Worm (Caenorhabditis elegans) whole organism, L2 larva: Measurements from ENCODE around the gene lip-1.

Source experiments
- C34F6.9 ChIP-seq: fragments of 150-350 bp; optimal IDR thresholded peaks from 2 replicates; lab custom pipeline; 2014; ENCODE audit warnings: missing biosample characterization, missing genetic modification characterization
- F13H6.1 ChIP-seq: sonication (generic microtip); optimal IDR thresholded peaks from 2 replicates; lab custom pipeline; 2016; ENCODE audit warnings: missing genetic modification characterization, missing compliant biosample characterization
- Y55F3AM.14 ChIP-seq: fragments of 200-800 bp; sonication (Bioruptor generic); optimal IDR thresholded peaks from 2 replicates; lab custom pipeline; 2018; ENCODE audit warnings: mild to moderate bottlenecking, missing genetic modification characterization, missing compliant biosample characterization
- alr-1 ChIP-seq: fragments of 150-350 bp; optimal IDR thresholded peaks from 2 replicates; lab custom pipeline; 2014; ENCODE audit warnings: missing biosample characterization, missing genetic modification characterization
- aly-2 ChIP-seq: fragments of 150-350 bp; optimal IDR thresholded peaks from 2 replicates; lab custom pipeline; 2014; ENCODE audit warnings: missing biosample characterization, missing genetic modification characterization
- blmp-1 ChIP-seq: sonication (generic microtip); optimal IDR thresholded peaks from 2 replicates; lab custom pipeline; 2017; ENCODE audit warnings: missing genetic modification characterization, mild to moderate bottlenecking, missing compliant biosample characterization, antibody characterized with exemption, moderate library complexity; ENCODE audit not compliant: insufficient read depth
- ceh-82 ChIP-seq: fragments of 150-350 bp; optimal IDR thresholded peaks from 2 replicates; lab custom pipeline; 2014; ENCODE audit warnings: missing biosample characterization, missing genetic modification characterization
- crh-2 ChIP-seq: sonication (generic microtip); optimal IDR thresholded peaks from 2 replicates; lab custom pipeline; 2017; ENCODE audit warnings: missing biosample characterization, missing genetic modification characterization
- dmd-4 ChIP-seq: sonication (generic microtip); optimal IDR thresholded peaks from 2 replicates; lab custom pipeline; 2017; ENCODE audit warnings: missing biosample characterization, missing genetic modification characterization
- elt-1 ChIP-seq: fragments of 150-350 bp; optimal IDR thresholded peaks from 2 replicates; lab custom pipeline; 2014; ENCODE audit warnings: missing biosample characterization, missing genetic modification characterization
- elt-3 ChIP-seq: sonication (generic microtip); optimal IDR thresholded peaks from 2 replicates; lab custom pipeline; 2017; ENCODE audit warnings: missing biosample characterization, missing genetic modification characterization
- fos-1 ChIP-seq: fragments of 150-350 bp; optimal IDR thresholded peaks from 2 replicates; lab custom pipeline; 2014; ENCODE audit warnings: missing biosample characterization, missing genetic modification characterization
- lin-11 ChIP-seq: fragments of 150-350 bp; sonication (generic microtip); optimal IDR thresholded peaks from 2 replicates; lab custom pipeline; 2014; ENCODE audit warnings: missing biosample characterization, missing genetic modification characterization, inconsistent platforms, mixed read lengths
- lin-13 ChIP-seq: fragments of 150-350 bp; optimal IDR thresholded peaks from 2 replicates; lab custom pipeline; 2014; ENCODE audit warnings: missing biosample characterization, missing genetic modification reagents, missing genetic modification characterization
- lin-39 ChIP-seq: fragments of 150-350 bp; optimal IDR thresholded peaks from 2 replicates; lab custom pipeline; 2014; ENCODE audit warnings: missing biosample characterization, missing genetic modification reagents, missing genetic modification characterization
- lsy-2 ChIP-seq, 2 experiments: fragments of 150-350 bp in 1 of 2; sonication (generic microtip) in 1 of 2; optimal IDR thresholded peaks; 2 replicates each; lab custom pipeline; 2014 to 2017; ENCODE audit warnings: missing biosample characterization in 2 of 2, missing genetic modification characterization in 2 of 2
- mab-5 ChIP-seq: fragments of 150-350 bp; optimal IDR thresholded peaks from 2 replicates; lab custom pipeline; 2014; ENCODE audit warnings: missing biosample characterization, missing genetic modification characterization
- mbf-1 ChIP-seq: sonication (generic microtip); optimal IDR thresholded peaks from 2 replicates; lab custom pipeline; 2017; ENCODE audit warnings: missing biosample characterization, missing genetic modification characterization
- nhr-10 ChIP-seq: sonication (generic microtip); optimal IDR thresholded peaks from 2 replicates; lab custom pipeline; 2017; ENCODE audit warnings: missing biosample characterization, missing genetic modification characterization
- nhr-12 ChIP-seq: fragments of 150-350 bp; optimal IDR thresholded peaks from 2 replicates; lab custom pipeline; 2014; ENCODE audit warnings: missing biosample characterization, missing genetic modification characterization
- nhr-129 ChIP-seq: fragments of 150-350 bp; optimal IDR thresholded peaks from 2 replicates; lab custom pipeline; 2014; ENCODE audit warnings: missing biosample characterization, missing genetic modification characterization
- nhr-21 ChIP-seq: fragments of 150-350 bp; optimal IDR thresholded peaks from 2 replicates; lab custom pipeline; 2014; ENCODE audit warnings: missing biosample characterization, missing genetic modification characterization
- nhr-25 ChIP-seq: fragments of 150-350 bp; sonication (generic microtip); optimal IDR thresholded peaks from 3 replicates; lab custom pipeline; 2014; ENCODE audit warnings: missing biosample characterization, missing genetic modification characterization
- nhr-6 ChIP-seq: fragments of 150-350 bp; optimal IDR thresholded peaks from 2 replicates; lab custom pipeline; 2014; ENCODE audit warnings: missing biosample characterization, missing genetic modification characterization
- nhr-77 ChIP-seq: fragments of 150-350 bp; optimal IDR thresholded peaks from 2 replicates; lab custom pipeline; 2014; ENCODE audit warnings: missing biosample characterization, missing genetic modification characterization
- peb-1 ChIP-seq: fragments of 150-350 bp; optimal IDR thresholded peaks from 2 replicates; lab custom pipeline; 2014; ENCODE audit warnings: missing biosample characterization, missing genetic modification characterization
- sem-4 ChIP-seq: fragments of 150-350 bp; optimal IDR thresholded peaks from 2 replicates; lab custom pipeline; 2014; ENCODE audit warnings: missing biosample characterization, missing genetic modification reagents, missing genetic modification characterization
- sma-3 ChIP-seq: sonication (generic microtip); optimal IDR thresholded peaks from 2 replicates; lab custom pipeline; 2016; ENCODE audit warnings: missing genetic modification reagents, missing genetic modification characterization, missing compliant biosample characterization
- sma-9 ChIP-seq, 2 experiments: fragments of 150-350 bp in 1 of 2; sonication (generic microtip) in 1 of 2; optimal IDR thresholded peaks; 2 replicates each; lab custom pipeline; 2014 to 2016; ENCODE audit warnings: missing genetic modification characterization in 2 of 2, mild to moderate bottlenecking in 1 of 2, missing biosample characterization in 1 of 2, missing compliant biosample characterization in 1 of 2, missing genetic modification reagents in 1 of 2, moderate library complexity in 1 of 2
- snpc-4 ChIP-seq: fragments of 150-350 bp; optimal IDR thresholded peaks from 2 replicates; lab custom pipeline; 2014; ENCODE audit warnings: missing biosample characterization, missing genetic modification characterization
- unc-55 ChIP-seq: fragments of 150-350 bp; sonication (generic microtip); optimal IDR thresholded peaks from 3 replicates; lab custom pipeline; 2014; ENCODE audit warnings: missing biosample characterization, missing genetic modification reagents, missing genetic modification characterization
- unc-62 ChIP-seq: fragments of 150-350 bp; optimal IDR thresholded peaks from 2 replicates; lab custom pipeline; 2014; ENCODE audit warnings: missing biosample characterization, missing genetic modification reagents, missing genetic modification characterization
- zag-1 ChIP-seq: fragments of 150-350 bp; optimal IDR thresholded peaks from 2 replicates; lab custom pipeline; 2014; ENCODE audit warnings: missing biosample characterization, missing genetic modification characterization
- ztf-4 ChIP-seq: fragments of 150-350 bp; optimal IDR thresholded peaks from 2 replicates; lab custom pipeline; 2014; ENCODE audit warnings: missing biosample characterization, missing genetic modification characterization

lip-1 gene

DNA sequence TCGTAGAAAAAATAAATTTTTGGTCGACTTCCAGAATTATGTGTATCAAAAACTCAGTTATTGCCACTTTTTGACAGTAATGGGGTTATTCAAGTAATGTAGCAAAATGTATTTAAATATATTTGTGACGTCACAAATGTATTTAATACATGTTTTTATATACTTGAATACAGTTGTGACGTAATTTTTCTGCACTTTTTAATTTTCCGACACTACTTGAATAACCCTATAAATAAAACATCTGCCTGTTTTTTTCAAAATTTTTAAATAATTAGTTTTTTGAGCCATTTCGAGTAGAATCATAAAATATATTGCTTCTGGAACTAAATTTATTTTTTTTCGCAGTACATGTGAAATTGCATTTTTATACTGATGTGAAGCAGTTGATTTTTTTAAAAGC is 39.5 kb upstream of the lip-1 start:
- no peak for TF ChIP-seq nhr-25 (tag; lab: Kevin White, UChicago)
- no peak for TF ChIP-seq nhr-21 (tag; lab: Kevin White, UChicago)
- TF ChIP-seq C34F6.9 (tag; lab: Kevin White, UChicago), result no peak
- no peak for TF ChIP-seq sma-3 (GFP tag; lab: Kevin White, UChicago)
- no peak for TF ChIP-seq ztf-4 (tag; lab: Kevin White, UChicago)
- no peak for TF ChIP-seq elt-1

DNA sequence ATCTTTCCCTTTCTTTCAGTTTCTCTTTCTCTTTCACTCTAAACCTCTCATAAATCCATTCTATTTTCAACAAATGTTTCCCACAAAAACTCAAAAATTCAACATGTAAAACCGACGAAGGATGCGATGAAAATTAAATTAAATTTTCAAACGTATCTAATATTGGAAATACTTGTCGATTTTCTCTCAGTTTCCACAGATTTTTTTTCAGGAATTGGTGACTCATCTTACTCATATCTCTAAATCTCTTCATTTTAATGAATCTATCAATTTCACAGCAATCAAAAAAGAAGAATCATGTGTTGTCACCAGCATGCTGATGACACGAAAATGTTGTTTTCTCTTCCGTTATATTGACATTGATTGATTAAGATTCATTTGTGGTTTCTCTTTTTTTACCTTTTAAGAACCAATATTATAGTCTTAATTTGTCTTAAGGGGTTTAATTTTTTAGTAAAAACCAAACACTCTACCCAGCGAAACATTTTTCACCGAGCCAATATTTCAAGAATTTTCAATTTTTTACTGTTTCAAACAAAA is 38.9 kb upstream of the lip-1 start:
- TF ChIP-seq mab-5 (tag; lab: Kevin White, UChicago) (peak; percentile 2), sma-9 (GFP tag; optimal IDR thresholded peaks at IDR 0.05; lab: Kevin White, UChicago) (peak; percentile 21), sma-9 (tag; optimal IDR thresholded peaks at IDR 0.05; lab: Kevin White, UChicago) (no peak), nhr-77 (no peak), fos-1 (tag; lab: Kevin White, UChicago) (peak; percentile 18)

DNA sequence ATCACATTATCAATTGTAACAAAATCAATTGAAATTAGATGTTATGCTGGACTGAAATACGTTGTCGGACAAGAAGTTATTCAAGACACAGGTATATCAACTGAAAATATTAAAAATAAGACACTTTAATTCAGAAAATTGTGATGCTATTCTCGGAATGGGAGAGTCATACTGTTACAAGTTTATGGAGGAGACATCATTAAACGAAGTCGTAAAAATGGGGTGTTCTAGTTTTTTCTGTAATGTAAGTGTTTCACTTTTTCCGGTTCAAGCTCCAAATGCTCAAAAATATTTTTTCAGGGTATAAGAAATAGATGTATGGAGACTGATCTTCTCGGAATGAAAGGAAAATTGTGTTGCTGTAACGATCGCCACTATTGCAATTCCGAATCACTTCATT is 37.9 kb upstream of the lip-1 start, which contains the start of gene C17H12.37:
TSS of gene C17H12.37 (plus strand) at position 301 of the 400 bp plus-strand sequence.
- TF ChIP-seq unc-62 (GFP tag; lab: Kevin White, UChicago) (no peak), dmd-4 (tag; lab: Kevin White, UChicago) (no peak), sma-9 (GFP tag; optimal IDR thresholded peaks at IDR 0.05; lab: Kevin White, UChicago) (no peak), sma-9 (tag; optimal IDR thresholded peaks at IDR 0.05; lab: Kevin White, UChicago) (no peak)

DNA sequence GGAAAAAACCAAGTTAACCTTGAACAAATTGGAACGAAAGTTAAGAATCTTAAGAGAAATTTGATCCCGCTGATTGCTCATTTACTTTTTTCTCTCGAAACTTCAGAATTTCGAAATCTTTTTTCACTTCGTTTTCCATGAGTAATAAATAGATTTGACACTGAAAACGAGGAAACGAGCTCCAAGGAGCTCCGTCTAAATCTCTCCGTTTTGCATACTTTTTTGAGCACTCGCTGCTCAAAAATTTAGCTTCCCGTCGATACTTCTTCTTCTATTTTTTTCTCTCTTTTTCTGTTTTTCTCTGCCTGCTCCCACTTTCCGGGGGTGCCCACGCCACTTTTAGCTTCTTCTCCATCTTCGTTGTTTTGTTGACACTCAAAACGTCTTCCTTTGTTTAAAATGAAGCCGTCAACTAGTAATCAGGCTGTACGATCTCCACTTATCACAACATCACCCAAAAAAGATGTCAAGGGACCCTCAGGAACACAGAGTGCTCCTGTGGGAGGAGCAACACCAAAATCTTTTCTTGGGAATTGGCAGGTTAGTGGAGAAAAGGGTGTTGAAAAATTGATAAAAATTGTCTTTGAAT is 36.2 kb upstream of the lip-1 start, which contains the start of gene C17H12.10:
TSS of gene C17H12.10 (plus strand) at position 325 of the 589 bp plus-strand sequence.
- TF ChIP-seq nhr-25 (tag; lab: Kevin White, UChicago) (no peak), crh-2 (tag; lab: Kevin White, UChicago) (peak; percentile 27), nhr-12 (tag; lab: Kevin White, UChicago) (no peak), lin-39 (tag; lab: Kevin White, UChicago) (no peak), lsy-2 (tag; optimal IDR thresholded peaks at IDR 0.05; lab: Kevin White, UChicago) (peak in 1 of 2 experiments; percentile 49), zag-1 (tag; lab: Kevin White, UChicago) (peak; percentile 80), fos-1 (tag; lab: Kevin White, UChicago) (no peak), aly-2 (tag; lab: Kevin White, UChicago) (no peak), elt-3 (tag; lab: Kevin White, UChicago) (no peak), nhr-129 (tag; lab: Kevin White, UChicago) (peak; percentile 17), C34F6.9 (tag; lab: Kevin White, UChicago) (peak; percentile 77), unc-55 (peak; percentile 77), Y55F3AM.14 (no peak), mab-5 (tag; lab: Kevin White, UChicago) (no peak), peb-1 (no peak), sma-9 (GFP tag; optimal IDR thresholded peaks at IDR 0.05; lab: Kevin White, UChicago) (peak; percentile 39), sma-9 (tag; optimal IDR thresholded peaks at IDR 0.05; lab: Kevin White, UChicago) (no peak), alr-1 (tag; lab: Kevin White, UChicago) (no peak), ceh-82 (tag; lab: Kevin White, UChicago) (no peak)

DNA sequence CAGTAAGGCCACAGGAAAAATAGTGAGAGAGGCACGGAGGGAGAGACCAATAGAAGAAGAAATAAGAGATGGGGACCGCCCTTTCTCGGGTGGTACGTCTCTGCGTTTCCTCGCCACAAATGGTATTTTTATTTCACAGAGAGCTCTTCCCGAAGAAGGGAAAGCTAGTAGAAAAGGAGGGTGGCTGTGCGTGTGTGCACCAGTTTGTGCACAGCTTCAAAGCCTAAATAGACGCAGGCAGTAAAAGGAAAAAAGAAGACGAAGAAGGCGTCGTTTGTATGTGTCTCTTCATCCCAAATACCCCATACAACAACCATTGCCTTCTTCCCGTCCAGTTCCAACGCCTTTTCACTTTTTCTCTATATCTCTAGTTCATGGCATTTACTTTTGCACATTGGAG is 33.0 kb upstream of the lip-1 start:
- peak; percentile 14 for TF ChIP-seq mab-5 (tag; lab: Kevin White, UChicago)
- peak; percentile 53 to 66 for TF ChIP-seq lsy-2 (tag; optimal IDR thresholded peaks at IDR 0.05; lab: Kevin White, UChicago)
- no peak for TF ChIP-seq blmp-1 (tag; lab: Kevin White, UChicago)
- peak; percentile 42 for TF ChIP-seq sma-9 (GFP tag; optimal IDR thresholded peaks at IDR 0.05; lab: Kevin White, UChicago)
- TF ChIP-seq sma-9 (tag; optimal IDR thresholded peaks at IDR 0.05; lab: Kevin White, UChicago), result no peak
- TF ChIP-seq F13H6.1 (tag; lab: Kevin White, UChicago), result peak; percentile 74
- no peak for TF ChIP-seq nhr-25 (tag; lab: Kevin White, UChicago)
- TF ChIP-seq C34F6.9 (tag; lab: Kevin White, UChicago), result peak; percentile 74
- TF ChIP-seq lin-11 (tag; lab: Kevin White, UChicago), result peak; percentile 27
- no peak for TF ChIP-seq elt-3 (tag; lab: Kevin White, UChicago)
- peak; percentile 35 for TF ChIP-seq nhr-6 (tag; lab: Kevin White, UChicago)
- TF ChIP-seq Y55F3AM.14, result peak; percentile 29
- peak; percentile 54 for TF ChIP-seq ceh-82 (tag; lab: Kevin White, UChicago)
- peak; percentile 19 for TF ChIP-seq sem-4
- TF ChIP-seq mbf-1 (tag; lab: Kevin White, UChicago), result no peak
- peak; percentile 53 for TF ChIP-seq lin-13 (GFP tag; lab: Kevin White, UChicago)
- peak; percentile 68 for TF ChIP-seq crh-2 (tag; lab: Kevin White, UChicago)
- TF ChIP-seq nhr-129 (tag; lab: Kevin White, UChicago), result peak; percentile 62
- TF ChIP-seq nhr-10 (tag; lab: Kevin White, UChicago), result no peak
- TF ChIP-seq unc-55, result peak; percentile 91
- TF ChIP-seq snpc-4 (tag; lab: Kevin White, UChicago), result peak; percentile 5
- TF ChIP-seq zag-1 (tag; lab: Kevin White, UChicago), result peak; percentile 78
- TF ChIP-seq, all 48 proteins: peak for 16
